Fruit fly (Drosophila melanogaster) whole organism, adult: ENCODE measurements around the gene fid.

ENCODE experiments used
- CG1620 ChIP-seq: fragments of 200-800 bp; sonication (Bioruptor generic); optimal IDR thresholded peaks from 2 replicates; lab custom pipeline; 2016; ENCODE audit warnings: missing biosample characterization, missing genetic modification characterization
- CG33017 ChIP-seq: fragments of 200-800 bp; sonication (Bioruptor generic); optimal IDR thresholded peaks from 2 replicates; lab custom pipeline; 2018; ENCODE audit warnings: missing biosample characterization, mild to moderate bottlenecking, missing genetic modification characterization, moderate library complexity
- CG5204 ChIP-seq: fragments of 200-800 bp; sonication (Bioruptor generic); optimal IDR thresholded peaks from 2 replicates; lab custom pipeline; 2016; ENCODE audit warnings: missing biosample characterization, missing genetic modification characterization
- CG7101 ChIP-seq: fragments of 200-800 bp; sonication (Bioruptor generic); optimal IDR thresholded peaks from 2 replicates; lab custom pipeline; 2018; ENCODE audit warnings: missing biosample characterization, mild to moderate bottlenecking, missing genetic modification characterization, moderate library complexity
- Hr96 ChIP-seq: fragments of 200-800 bp; sonication (Bioruptor generic); optimal IDR thresholded peaks from 2 replicates; lab custom pipeline; 2016; ENCODE audit warnings: missing biosample characterization, missing genetic modification characterization
- kay ChIP-seq: fragments of 200-800 bp; sonication (Bioruptor generic); peaks from one replicate; lab custom pipeline; 2016; ENCODE audit warnings: missing biosample characterization, missing genetic modification characterization, borderline replicate concordance
- ovo ChIP-seq: fragments of 200-800 bp; sonication (Bioruptor generic); optimal IDR thresholded peaks from 2 replicates; lab custom pipeline; 2016; ENCODE audit warnings: missing biosample characterization, missing genetic modification characterization
- pad ChIP-seq: fragments of 200-800 bp; sonication (Bioruptor generic); optimal IDR thresholded peaks from 3 replicates; lab custom pipeline; 2017; ENCODE audit warnings: missing biosample characterization, missing genetic modification characterization, mild to moderate bottlenecking, moderate library complexity, missing genetic modification reagents
- toe ChIP-seq: fragments of 200-800 bp; sonication (Bioruptor generic); optimal IDR thresholded peaks from 2 replicates; lab custom pipeline; 2016; ENCODE audit warnings: missing biosample characterization, missing genetic modification characterization

- TF ChIP-seq pad (GFP tag; lab: Kevin White, UChicago) (no peak), CG1620 (GFP tag; lab: Kevin White, UChicago) (no peak), CG5204 (GFP tag; lab: Kevin White, UChicago) (no peak), ovo (GFP tag; lab: Kevin White, UChicago) (no peak), Hr96 (no peak), toe (GFP tag; lab: Kevin White, UChicago) (no peak), CG7101 (tag; lab: Kevin White, UChicago) (no peak), kay (GFP tag; lab: Kevin White, UChicago) (no peak), CG33017 (tag; lab: Kevin White, UChicago) (no peak)
Observed at dm6 chr3R:26005978-26006934, 36.4 kb downstream of the fid start.
